Worm (Caenorhabditis elegans) whole organism, young adult: ENCODE data around the gene exos-4.2.
A peak's percentile ranks its signal among the peaks of the same experiment; 100 is the strongest.

Experiments
- F22D6.2 ChIP-seq: sonication (generic microtip); optimal IDR thresholded peaks from 2 replicates; lab custom pipeline; 2016; ENCODE audit warnings: mild to moderate bottlenecking, missing genetic modification characterization, missing compliant biosample characterization
- F23B12.7 ChIP-seq: sonication (generic microtip); optimal IDR thresholded peaks from 2 replicates; lab custom pipeline; 2017; ENCODE audit warnings: missing genetic modification characterization, mild to moderate bottlenecking, missing compliant biosample characterization, antibody characterized with exemption, moderate library complexity; ENCODE audit not compliant: insufficient read depth
- attf-3 ChIP-seq: fragments of 200-800 bp; sonication (Bioruptor generic); conservative IDR thresholded peaks from 2 replicates; pipeline ENCODE4 v1.3.6; 2022; ENCODE audit warnings: missing genetic modification reagents, missing genetic modification characterization, missing compliant biosample characterization
- attf-5 ChIP-seq: fragments of 200-800 bp; sonication (Bioruptor generic); optimal IDR thresholded peaks from 2 replicates; lab custom pipeline; 2018; ENCODE audit warnings: mild to moderate bottlenecking, missing genetic modification characterization, missing compliant biosample characterization
- hlh-12 ChIP-seq: sonication (generic microtip); optimal IDR thresholded peaks from 2 replicates; lab custom pipeline; 2016; ENCODE audit warnings: missing genetic modification characterization, missing compliant biosample characterization
- madf-3 ChIP-seq: fragments of 200-800 bp; sonication (Bioruptor generic); IDR thresholded peaks from 2 replicates; pipeline ENCODE4 v1.3.6; 2022; ENCODE audit warnings: missing genetic modification reagents, missing genetic modification characterization, missing compliant biosample characterization
- madf-6 ChIP-seq: fragments of 200-800 bp; sonication (Bioruptor generic); IDR thresholded peaks from 2 replicates; pipeline ENCODE4 v1.3.6; 2022; ENCODE audit warnings: missing genetic modification reagents, missing genetic modification characterization, missing compliant biosample characterization
- zim-3 ChIP-seq: sonication (generic microtip); optimal IDR thresholded peaks from 2 replicates; lab custom pipeline; 2017; ENCODE audit warnings: mild to moderate bottlenecking, missing genetic modification characterization, moderate library complexity, missing compliant biosample characterization

Gene exos-4.2

DNA sequence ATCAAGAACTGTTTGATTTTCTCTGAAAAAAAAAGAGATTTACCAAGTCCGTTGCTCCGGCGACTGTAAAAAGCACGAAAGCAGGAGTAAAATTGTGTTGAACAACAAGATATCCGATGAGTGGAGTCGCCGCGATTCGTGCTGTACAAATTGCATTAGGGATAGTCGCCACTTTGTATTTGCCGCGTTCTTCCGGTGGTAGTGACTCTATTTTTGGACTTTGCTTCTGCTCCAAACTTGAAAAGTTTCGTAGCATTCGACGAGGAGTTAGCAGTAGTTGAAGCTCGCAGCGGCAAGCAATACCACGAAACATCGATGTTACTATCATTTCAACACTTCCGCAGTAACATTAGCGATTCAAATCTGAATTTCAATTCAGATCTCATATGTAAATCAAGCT is 49.5 kb downstream of the exos-4.2 start, which contains the start of gene crls-1 (continued):
- TF ChIP-seq attf-5 (GFP tag; lab: Kevin White, UChicago) (no peak), madf-6 (GFP tag; lab: Robert Waterston, UW) (peak; percentile 14; the same call in 1 of the 2 replicates), madf-3 (GFP tag; lab: Robert Waterston, UW) (0 out of 2 replicates have a peak, but pooled peaks have one; percentile 28)

DNA sequence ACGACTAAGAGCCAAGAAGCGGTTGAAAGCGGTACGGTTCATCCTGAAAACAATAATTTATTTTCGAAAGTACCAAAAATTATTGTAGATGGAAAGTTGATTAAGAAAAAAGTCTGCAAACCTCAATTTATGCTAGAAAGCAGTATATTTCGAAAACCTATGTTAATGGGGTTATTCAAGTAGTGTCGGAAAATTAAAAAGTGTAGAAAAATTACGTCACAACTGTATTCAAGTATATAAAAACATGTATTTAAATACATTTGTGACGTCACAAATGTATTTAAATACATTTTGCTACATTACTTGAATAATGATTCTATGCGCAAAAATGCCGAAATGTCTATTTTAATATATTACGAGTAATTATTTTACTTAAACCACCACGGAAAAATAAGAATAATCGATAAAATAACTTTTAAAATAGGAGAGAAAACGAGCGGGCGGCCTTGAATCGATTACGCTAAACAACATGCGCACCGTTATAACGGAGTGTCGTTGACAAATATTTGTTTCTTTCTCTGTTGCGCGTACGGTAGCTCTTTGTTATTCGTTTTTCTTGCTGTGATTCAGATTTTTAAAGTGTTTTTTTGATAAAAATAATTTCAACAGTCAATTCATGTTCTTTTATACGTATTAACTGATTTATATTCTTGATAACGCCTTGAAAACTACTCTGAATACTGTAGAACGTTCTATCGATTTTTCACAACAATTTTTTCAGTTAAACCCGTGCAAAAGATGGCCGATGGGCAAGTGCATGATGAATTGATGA is 50.7 kb downstream of the exos-4.2 start, which contains the start of the genes F23H11.5 and bra-2:
F23H11.5 (minus strand) TSS at position 51 of the 772 bp plus-strand sequence.
bra-2 (plus strand) TSS at position 722 of the 772 bp plus-strand sequence.
- TF ChIP-seq hlh-12 (tag; lab: Kevin White, UChicago), result no peak
- peak; percentile 92 for TF ChIP-seq attf-3 (GFP tag; lab: Robert Waterston, UW)
- no peak for TF ChIP-seq zim-3 (tag; lab: Kevin White, UChicago)
- no peak for TF ChIP-seq F22D6.2 (tag; lab: Kevin White, UChicago)
- peak; percentile 4 for TF ChIP-seq F23B12.7 (tag; lab: Kevin White, UChicago)
